Fruit fly (Drosophila melanogaster) whole organism, pupa: ENCODE measurements around the gene ddbt.

Experiments used
- CG13204 ChIP-seq: fragments of 200-800 bp; sonication (Bioruptor generic); optimal IDR thresholded peaks from 2 replicates; lab custom pipeline; 2018; ENCODE audit warnings: missing biosample characterization, mild to moderate bottlenecking, missing genetic modification characterization, moderate library complexity
- CG14655 ChIP-seq: fragments of 200-800 bp; sonication (Bioruptor generic); optimal IDR thresholded peaks from 3 replicates; lab custom pipeline; 2017; ENCODE audit warnings: mild to moderate bottlenecking, missing biosample characterization, missing genetic modification reagents, missing genetic modification characterization
- CG17806 ChIP-seq: fragments of 200-800 bp; sonication (Bioruptor generic); optimal IDR thresholded peaks from 2 replicates; lab custom pipeline; 2018; ENCODE audit warnings: missing biosample characterization, mild to moderate bottlenecking, missing genetic modification characterization, moderate library complexity
- CG32121 ChIP-seq: fragments of 200-800 bp; sonication (Bioruptor generic); IDR thresholded peaks from 2 replicates; pipeline ENCODE4 v1.3.6; 2022; ENCODE audit warnings: missing biosample characterization, missing genetic modification characterization
- CG8301 ChIP-seq: fragments of 200-800 bp; sonication (Bioruptor generic); optimal IDR thresholded peaks from 2 replicates; lab custom pipeline; 2018; ENCODE audit warnings: missing biosample characterization, mild to moderate bottlenecking, missing genetic modification characterization
- CG9948 ChIP-seq: fragments of 200-800 bp; sonication (Bioruptor generic); optimal IDR thresholded peaks from 2 replicates; lab custom pipeline; 2018; ENCODE audit warnings: missing biosample characterization, mild to moderate bottlenecking, missing genetic modification characterization, moderate library complexity
- D1 ChIP-seq: fragments of 200-800 bp; sonication (Bioruptor generic); optimal IDR thresholded peaks from 2 replicates; lab custom pipeline; 2018; ENCODE audit warnings: missing biosample characterization, mild to moderate bottlenecking, missing genetic modification characterization, moderate library complexity
- Pif1B ChIP-seq: fragments of 200-800 bp; sonication (Bioruptor generic); optimal IDR thresholded peaks from 3 replicates; lab custom pipeline; 2016; ENCODE audit warnings: missing biosample characterization, missing genetic modification characterization
- gl ChIP-seq: fragments of 200-800 bp; sonication (Bioruptor generic); optimal IDR thresholded peaks from 2 replicates; lab custom pipeline; 2018; ENCODE audit warnings: missing biosample characterization, mild to moderate bottlenecking, missing genetic modification characterization

DNA sequence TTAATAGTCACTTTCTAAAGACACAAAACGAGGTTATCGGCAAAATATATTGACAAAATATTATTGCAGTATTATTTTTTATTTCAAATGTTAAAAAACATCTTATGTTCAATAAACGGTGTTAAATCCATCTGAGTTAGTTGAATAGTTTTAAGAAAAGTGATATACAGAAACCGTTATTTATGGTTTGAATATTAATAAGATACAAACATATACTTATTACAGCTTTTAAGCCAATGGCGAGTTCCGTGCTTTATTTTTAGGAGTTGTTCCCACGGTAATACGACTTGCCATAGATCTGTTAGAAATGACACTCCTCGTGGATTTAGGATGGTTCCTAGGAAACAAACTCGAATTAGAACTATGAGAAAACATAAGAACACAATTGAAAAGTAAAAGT is 26.4 kb downstream of the ddbt start:
- TF ChIP-seq CG9948 (tag; lab: Kevin White, UChicago) = no peak
- no peak for TF ChIP-seq CG17806 (tag; lab: Kevin White, UChicago)
- TF ChIP-seq CG32121 (GFP tag; lab: Robert Waterston, UW) = no peak
- no peak for TF ChIP-seq CG13204 (GFP tag; lab: Kevin White, UChicago)
- TF ChIP-seq D1 = no peak
- no peak for TF ChIP-seq CG14655 (GFP tag; lab: Kevin White, UChicago)
- no peak for TF ChIP-seq CG8301 (tag; lab: Kevin White, UChicago)
- no peak for TF ChIP-seq Pif1B (GFP tag; lab: Kevin White, UChicago)
- no peak for TF ChIP-seq gl (tag; lab: Kevin White, UChicago)
